Worm (Caenorhabditis elegans): ENCODE data around the gene srh-23.

DNA sequence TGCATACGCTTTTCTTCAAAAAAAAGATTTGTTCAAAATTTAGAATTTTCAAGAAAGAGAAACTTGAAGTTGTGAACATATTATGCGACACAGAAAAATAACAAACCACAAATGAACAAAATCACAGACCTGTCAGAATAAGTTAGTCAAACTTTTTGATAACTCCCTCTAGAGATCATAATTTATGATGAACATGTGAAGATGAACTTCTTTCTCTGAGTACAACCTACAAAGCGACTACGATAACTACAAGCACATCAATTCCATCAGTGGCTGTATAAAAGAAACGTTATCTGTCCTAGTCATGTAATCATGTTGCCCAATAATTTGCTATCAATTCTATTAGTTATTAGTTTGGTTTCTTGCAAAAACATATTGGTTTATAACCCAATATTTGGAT is 25.2 kb upstream of the srh-23 start, which contains the start of gene ugt-9:
- TF ChIP-seq snpc-4 (tag; optimal IDR thresholded peaks at IDR 0.05) (no peak), nhr-237 (tag; optimal IDR thresholded peaks at IDR 0.05) (no peak)
